Fruit fly (Drosophila melanogaster) whole organism, embryonic: ENCODE data around the gene Cdc37.

Source experiments
- Adf1 ChIP-seq: fragments of 200-800 bp; sonication (Bioruptor generic); IDR thresholded peaks from 2 replicates; pipeline ENCODE4 v1.3.6; 2022; ENCODE audit warnings: missing biosample characterization, missing genetic modification characterization
- Antp ChIP-seq: fragments of 200-800 bp; sonication (Bioruptor generic); optimal IDR thresholded peaks from 3 replicates; lab custom pipeline; 2016; ENCODE audit warnings: missing biosample characterization, missing genetic modification characterization
- CG10543 ChIP-seq: fragments of 200-800 bp; sonication (Bioruptor generic); optimal IDR thresholded peaks from 3 replicates; lab custom pipeline; 2017; ENCODE audit warnings: missing biosample characterization, mild to moderate bottlenecking, missing genetic modification characterization, moderate library complexity
- CG10565 ChIP-seq: fragments of 200-800 bp; sonication (Bioruptor generic); optimal IDR thresholded peaks from 3 replicates; lab custom pipeline; 2016; ENCODE audit warnings: missing biosample characterization, mild to moderate bottlenecking, missing genetic modification characterization
- CG11093 ChIP-seq: fragments of 200-800 bp; sonication (Bioruptor generic); IDR thresholded peaks from 3 replicates; pipeline ENCODE4 v1.3.6; 2022; ENCODE audit warnings: missing biosample characterization, missing genetic modification characterization
- CG11247 ChIP-seq: fragments of 200-800 bp; sonication (Bioruptor generic); IDR thresholded peaks from 2 replicates; pipeline ENCODE4 v1.3.6; 2022; ENCODE audit warnings: missing biosample characterization, missing genetic modification characterization
- CG11398 ChIP-seq: fragments of 200-800 bp; sonication (Bioruptor generic); optimal IDR thresholded peaks from 2 replicates; lab custom pipeline; 2016; ENCODE audit warnings: missing biosample characterization, missing genetic modification characterization
- CG12071 ChIP-seq: fragments of 200-800 bp; sonication (Bioruptor generic); optimal IDR thresholded peaks from 3 replicates; lab custom pipeline; 2018; ENCODE audit warnings: missing biosample characterization, mild to moderate bottlenecking, missing genetic modification characterization
- CG12155 ChIP-seq: fragments of 200-800 bp; sonication (Bioruptor generic); optimal IDR thresholded peaks from 3 replicates; lab custom pipeline; 2016; ENCODE audit warnings: missing biosample characterization, missing genetic modification characterization
- CG13624 ChIP-seq: fragments of 200-800 bp; sonication (Bioruptor generic); optimal IDR thresholded peaks from 2 replicates; lab custom pipeline; 2016; ENCODE audit warnings: missing biosample characterization, missing genetic modification characterization
- CG14014 ChIP-seq: fragments of 200-800 bp; sonication (Bioruptor generic); IDR thresholded peaks from 2 replicates; pipeline ENCODE4 v1.3.6; 2022; ENCODE audit warnings: missing biosample characterization, missing genetic modification characterization
- CG14965 ChIP-seq: fragments of 200-800 bp; sonication (Bioruptor generic); optimal IDR thresholded peaks from 2 replicates; lab custom pipeline; 2016; ENCODE audit warnings: missing biosample characterization, missing genetic modification characterization, borderline replicate concordance
- CG1529 ChIP-seq: fragments of 200-800 bp; sonication (Bioruptor generic); optimal IDR thresholded peaks from 3 replicates; lab custom pipeline; 2018; ENCODE audit warnings: missing biosample characterization, missing genetic modification characterization
- CG15514 ChIP-seq: fragments of 200-800 bp; sonication (Bioruptor generic); optimal IDR thresholded peaks from 3 replicates; lab custom pipeline; 2017; ENCODE audit warnings: missing biosample characterization, missing genetic modification characterization, mild to moderate bottlenecking, moderate library complexity, missing genetic modification reagents
- CG1602 ChIP-seq: fragments of 200-800 bp; sonication (Bioruptor generic); optimal IDR thresholded peaks from 3 replicates; lab custom pipeline; 2016; ENCODE audit warnings: missing biosample characterization, missing genetic modification characterization
- CG16815 ChIP-seq: fragments of 200-800 bp; sonication (Bioruptor generic); optimal IDR thresholded peaks from 3 replicates; lab custom pipeline; 2017; ENCODE audit warnings: missing biosample characterization, mild to moderate bottlenecking, missing genetic modification characterization
- CG3163 ChIP-seq: fragments of 200-800 bp; sonication (Bioruptor generic); optimal IDR thresholded peaks from 3 replicates; lab custom pipeline; 2016; ENCODE audit warnings: missing biosample characterization, missing genetic modification characterization
- CG34224 ChIP-seq: fragments of 200-800 bp; sonication (Bioruptor generic); IDR thresholded peaks from 3 replicates; pipeline ENCODE4 v1.3.6; 2022; ENCODE audit warnings: missing biosample characterization, missing genetic modification characterization; ENCODE audit not compliant: partially characterized antibody
- CG34376 ChIP-seq: fragments of 200-800 bp; sonication (Bioruptor generic); optimal IDR thresholded peaks from 2 replicates; lab custom pipeline; 2018; ENCODE audit warnings: missing biosample characterization, mild to moderate bottlenecking, missing genetic modification characterization
- CG4820 ChIP-seq: fragments of 200-800 bp; sonication (Bioruptor generic); optimal IDR thresholded peaks from 3 replicates; lab custom pipeline; 2016; ENCODE audit warnings: missing biosample characterization, missing genetic modification characterization
- CG6175 ChIP-seq: fragments of 200-800 bp; sonication (Bioruptor generic); IDR thresholded peaks from 3 replicates; pipeline ENCODE4 v1.3.6; 2022; ENCODE audit warnings: missing biosample characterization, missing genetic modification characterization
- CG7839 ChIP-seq: fragments of 200-800 bp; sonication (Bioruptor generic); optimal IDR thresholded peaks from 3 replicates; lab custom pipeline; 2018; ENCODE audit warnings: missing biosample characterization, mild to moderate bottlenecking, missing genetic modification characterization, moderate library complexity
- CG8281 ChIP-seq: fragments of 200-800 bp; sonication (Bioruptor generic); optimal IDR thresholded peaks from 2 replicates; lab custom pipeline; 2018; ENCODE audit warnings: missing biosample characterization, mild to moderate bottlenecking, missing genetic modification characterization, moderate library complexity
- Chrac-16 ChIP-seq: fragments of 200-800 bp; sonication (Bioruptor generic); optimal IDR thresholded peaks from 3 replicates; lab custom pipeline; 2016; ENCODE audit warnings: missing biosample characterization, missing genetic modification characterization
- Dll ChIP-seq: fragments of 200-800 bp; sonication (Bioruptor generic); IDR thresholded peaks from 4 replicates; pipeline ENCODE4 v1.3.6; 2022; ENCODE audit warnings: missing biosample characterization, missing genetic modification characterization; ENCODE audit not compliant: partially characterized antibody
- HLH3B ChIP-seq: fragments of 200-800 bp; sonication (Bioruptor generic); IDR thresholded peaks from 2 replicates; pipeline ENCODE4 v1.3.6; 2022; ENCODE audit warnings: missing biosample characterization, missing genetic modification characterization
- Kr ChIP-seq: fragments of 200-800 bp; sonication (Bioruptor generic); optimal IDR thresholded peaks from 2 replicates; lab custom pipeline; 2017; ENCODE audit warnings: missing biosample characterization, mild to moderate bottlenecking, missing genetic modification characterization
- Mes4 ChIP-seq: fragments of 200-800 bp; sonication (Bioruptor generic); optimal IDR thresholded peaks from 2 replicates; lab custom pipeline; 2016; ENCODE audit warnings: missing biosample characterization, missing genetic modification characterization
- Nf-YB ChIP-seq: fragments of 200-800 bp; sonication (Bioruptor generic); optimal IDR thresholded peaks from 3 replicates; lab custom pipeline; 2019; ENCODE audit warnings: missing biosample characterization, mild to moderate bottlenecking, missing genetic modification characterization, moderate library complexity
- Pdp1 ChIP-seq, 2 experiments: fragments of 200-800 bp; sonication (Bioruptor generic); optimal IDR thresholded peaks; 3 replicates each; lab custom pipeline; 2016; ENCODE audit warnings: missing biosample characterization in 2 of 2, missing genetic modification characterization in 2 of 2, mild to moderate bottlenecking in 1 of 2, moderate library complexity in 1 of 2
- ac ChIP-seq: fragments of 200-800 bp; sonication (Bioruptor generic); optimal IDR thresholded peaks from 3 replicates; lab custom pipeline; 2017; ENCODE audit warnings: missing biosample characterization, mild to moderate bottlenecking, missing genetic modification characterization
- az2 ChIP-seq: fragments of 200-800 bp; sonication (Bioruptor generic); optimal IDR thresholded peaks from 3 replicates; lab custom pipeline; 2016; ENCODE audit warnings: missing biosample characterization, missing genetic modification characterization
- chn ChIP-seq: fragments of 200-800 bp; sonication (Bioruptor generic); optimal IDR thresholded peaks from 2 replicates; lab custom pipeline; 2016; ENCODE audit warnings: missing biosample characterization, missing genetic modification characterization
- dimm ChIP-seq: fragments of 200-800 bp; sonication (Bioruptor generic); IDR thresholded peaks from 2 replicates; pipeline ENCODE4 v1.3.6; 2022; ENCODE audit warnings: missing biosample characterization, missing genetic modification characterization
- emc ChIP-seq: fragments of 200-800 bp; sonication (Bioruptor generic); optimal IDR thresholded peaks from 2 replicates; lab custom pipeline; 2016; ENCODE audit warnings: missing biosample characterization, missing genetic modification characterization
- hbn ChIP-seq: fragments of 200-800 bp; sonication (Bioruptor generic); IDR thresholded peaks from 2 replicates; pipeline ENCODE4 v1.3.6; 2022; ENCODE audit warnings: missing biosample characterization, missing genetic modification characterization; ENCODE audit not compliant: partially characterized antibody
- hkb ChIP-seq, 2 experiments: fragments of 200-800 bp in 1 of 2; fragments of >200 bp in 1 of 2; sonication (Bioruptor generic) in 1 of 2; IDR thresholded peaks in 1 of 2; optimal IDR thresholded peaks in 1 of 2; 2 replicates each; pipeline versions ENCODE4 v1.3.6 to Lab custom; 2017 to 2022; ENCODE audit warnings: missing biosample characterization in 1 of 2, missing genetic modification characterization in 1 of 2
- lbe ChIP-seq: fragments of 200-800 bp; sonication (Bioruptor generic); optimal IDR thresholded peaks from 2 replicates; lab custom pipeline; 2016; ENCODE audit warnings: missing biosample characterization, mild to moderate bottlenecking, missing genetic modification characterization
- mld ChIP-seq: fragments of 200-800 bp; sonication (Bioruptor generic); IDR thresholded peaks from 3 replicates; pipeline ENCODE4 v1.3.6; 2022; ENCODE audit warnings: missing biosample characterization, missing genetic modification characterization; ENCODE audit not compliant: partially characterized antibody
- nau ChIP-seq: fragments of 200-800 bp; sonication (Bioruptor generic); optimal IDR thresholded peaks from 3 replicates; lab custom pipeline; 2017; ENCODE audit warnings: missing biosample characterization, mild to moderate bottlenecking, missing genetic modification characterization, missing genetic modification reagents
- nerfin-1 ChIP-seq: fragments of 200-800 bp; sonication (Bioruptor generic); optimal IDR thresholded peaks from 3 replicates; lab custom pipeline; 2019; ENCODE audit warnings: missing biosample characterization, mild to moderate bottlenecking, missing genetic modification characterization, moderate library complexity
- oc ChIP-seq: fragments of 200-800 bp; sonication (Bioruptor generic); optimal IDR thresholded peaks from 2 replicates; lab custom pipeline; 2018; ENCODE audit warnings: missing biosample characterization, mild to moderate bottlenecking, missing genetic modification characterization, moderate library complexity
- p53 ChIP-seq: fragments of 200-800 bp; sonication (Bioruptor generic); optimal IDR thresholded peaks from 2 replicates; lab custom pipeline; 2016; ENCODE audit warnings: missing biosample characterization, missing genetic modification characterization
- repo ChIP-seq: fragments of 200-800 bp; sonication (Bioruptor generic); optimal IDR thresholded peaks from 2 replicates; lab custom pipeline; 2016; ENCODE audit warnings: missing biosample characterization, missing genetic modification characterization
- sqz ChIP-seq: fragments of 200-800 bp; sonication (Bioruptor generic); optimal IDR thresholded peaks from 3 replicates; lab custom pipeline; 2018; ENCODE audit warnings: missing biosample characterization, mild to moderate bottlenecking, missing genetic modification characterization
- tna ChIP-seq: fragments of 200-800 bp; sonication (Bioruptor generic); IDR thresholded peaks from 2 replicates; pipeline ENCODE4 v1.3.6; 2022; ENCODE audit warnings: missing biosample characterization, missing genetic modification characterization; ENCODE audit not compliant: partially characterized antibody
- tup ChIP-seq: fragments of 200-800 bp; sonication (Bioruptor generic); optimal IDR thresholded peaks from 2 replicates; lab custom pipeline; 2016; ENCODE audit warnings: missing biosample characterization, mild to moderate bottlenecking, missing genetic modification characterization, moderate library complexity
- vvl ChIP-seq: fragments of 200-800 bp; sonication (Bioruptor generic); IDR thresholded peaks from 2 replicates; pipeline ENCODE4 v1.3.6; 2022; ENCODE audit warnings: missing biosample characterization, missing genetic modification characterization
- yki ChIP-seq: fragments of >200 bp; optimal IDR thresholded peaks from 3 replicates; lab custom pipeline; 2018

The Cdc37 gene

dm6 chr3L:1794943-1795696, at the start of gene Cdc37, which contains the start of the genes alpha-Spec and dlt (continued):
- no peak for TF ChIP-seq nerfin-1 (tag; lab: Kevin White, UChicago)
- no peak for TF ChIP-seq CG4820 (GFP tag; lab: Kevin White, UChicago)
- TF ChIP-seq CG8281 (tag; lab: Kevin White, UChicago) = peak; percentile 97
- TF ChIP-seq tna (GFP tag; lab: Robert Waterston, UW) = peak; percentile 74
- TF ChIP-seq CG6175 (GFP tag; lab: Robert Waterston, UW) = no peak
- TF ChIP-seq p53 = peak; percentile 47
- no peak for TF ChIP-seq CG12155
- TF ChIP-seq ac (GFP tag; lab: Kevin White, UChicago) = no peak
- no peak for TF ChIP-seq oc
- no peak for TF ChIP-seq Mes4 (GFP tag; lab: Kevin White, UChicago)
- no peak for TF ChIP-seq dimm
- TF ChIP-seq yki = no peak
- TF ChIP-seq CG7839 (tag; lab: Kevin White, UChicago) = no peak
- TF ChIP-seq CG13624 (GFP tag; lab: Kevin White, UChicago) = peak; percentile 68
- no peak for TF ChIP-seq CG10565 (GFP tag; lab: Kevin White, UChicago)
- TF ChIP-seq HLH3B (GFP tag; lab: Robert Waterston, UW) = no peak
- TF ChIP-seq tup (GFP tag; lab: Kevin White, UChicago) = no peak
- no peak for TF ChIP-seq CG16815 (GFP tag; lab: Kevin White, UChicago)
- peak in 1 of 2 experiments; percentile 23 for TF ChIP-seq Pdp1 (GFP tag; optimal IDR thresholded peaks at IDR 0.05; lab: Kevin White, UChicago)
- TF ChIP-seq CG11398 (GFP tag; lab: Kevin White, UChicago) = no peak
- TF ChIP-seq hkb (optimal IDR thresholded peaks at IDR 0.05; lab: Kevin White, UChicago) = peak; percentile 39
- no peak for TF ChIP-seq hkb (GFP tag; IDR thresholded peaks at IDR 0.05; lab: Robert Waterston, UW)
- no peak for TF ChIP-seq CG10543 (GFP tag; lab: Kevin White, UChicago)
- TF ChIP-seq CG14014 = no peak
- no peak for TF ChIP-seq CG11093 (GFP tag; lab: Robert Waterston, UW)
- TF ChIP-seq CG1529 (GFP tag; lab: Kevin White, UChicago) = no peak
- TF ChIP-seq CG34376 (GFP tag; lab: Kevin White, UChicago) = peak; percentile 31
- no peak for TF ChIP-seq Adf1
- no peak for TF ChIP-seq vvl (GFP tag; lab: Robert Waterston, UW)
- TF ChIP-seq Chrac-16 (GFP tag; lab: Kevin White, UChicago) = no peak
- TF ChIP-seq emc (GFP tag; lab: Kevin White, UChicago) = no peak
- TF ChIP-seq Kr (GFP tag; lab: Kevin White, UChicago) = no peak
- no peak for TF ChIP-seq CG11247 (GFP tag; lab: Robert Waterston, UW)
- no peak for TF ChIP-seq nau (GFP tag; lab: Kevin White, UChicago)
- TF ChIP-seq CG3163 (GFP tag; lab: Kevin White, UChicago) = peak; percentile 3
- peak; percentile 91 for TF ChIP-seq CG15514 (GFP tag; lab: Kevin White, UChicago)
- TF ChIP-seq hbn (GFP tag; lab: Robert Waterston, UW) = peak; percentile 73
- peak; percentile 62; the same call in 1 of the 3 replicates for TF ChIP-seq mld (GFP tag; lab: Robert Waterston, UW)
- TF ChIP-seq Antp (GFP tag; lab: Kevin White, UChicago) = no peak
- peak; percentile 14 for TF ChIP-seq Nf-YB
- no peak for TF ChIP-seq CG12071
- no peak for TF ChIP-seq CG1602
- no peak for TF ChIP-seq CG14965 (GFP tag; lab: Kevin White, UChicago)
- peak; percentile 4 for TF ChIP-seq chn (GFP tag; lab: Kevin White, UChicago)
- TF ChIP-seq Dll (GFP tag; lab: Robert Waterston, UW) = peak; percentile 84
- no peak for TF ChIP-seq az2 (GFP tag; lab: Kevin White, UChicago)
- TF ChIP-seq lbe (GFP tag; lab: Kevin White, UChicago) = no peak
- TF ChIP-seq CG34224 (GFP tag; lab: Robert Waterston, UW) = peak; percentile 73; the same call in 2 of the 3 replicates
- no peak for TF ChIP-seq sqz (GFP tag; lab: Kevin White, UChicago)
- TF ChIP-seq repo (GFP tag; lab: Kevin White, UChicago) = no peak
